Worm (Caenorhabditis elegans): ENCODE results near the gene rol-3.

The rol-3 gene

DNA sequence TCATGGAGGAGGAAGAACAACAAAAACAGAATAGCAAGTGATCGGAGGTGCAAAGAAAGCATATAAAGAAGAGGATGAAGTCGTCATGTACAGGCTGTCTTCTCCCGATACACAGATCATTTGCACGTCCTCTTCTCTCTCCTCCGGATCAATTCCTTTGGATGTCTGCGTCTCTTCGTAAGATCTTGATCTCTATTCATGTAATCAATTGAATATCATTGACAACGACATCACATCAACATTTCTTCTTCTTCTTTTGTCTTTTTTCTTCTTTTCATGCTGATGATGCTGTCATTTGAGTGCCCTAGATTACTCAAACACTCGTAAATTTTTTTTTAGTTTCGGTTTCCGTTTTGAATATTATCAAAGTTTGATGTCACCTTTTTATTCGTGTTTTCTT is at the start of gene rol-3:
Gene rol-3 (minus strand): TSS at position 120 of the 400 bp plus-strand sequence.
- TF ChIP-seq nhr-20 (tag; optimal IDR thresholded peaks at IDR 0.05) (peak; percentile 16), elt-2 (tag; optimal IDR thresholded peaks at IDR 0.05) (no peak), nhr-71 (tag; optimal IDR thresholded peaks at IDR 0.05) (peak; percentile 18), mep-1 (tag; optimal IDR thresholded peaks at IDR 0.05) (peak; percentile 9), xbp-1 (tag; optimal IDR thresholded peaks at IDR 0.05) (no peak), nhr-12 (tag; optimal IDR thresholded peaks at IDR 0.05) (no peak), zip-4 (GFP tag; optimal IDR thresholded peaks at IDR 0.05) (no peak), ceh-82 (tag; optimal IDR thresholded peaks at IDR 0.05) (no peak), swsn-7 (tag; optimal IDR thresholded peaks at IDR 0.05) (no peak), fos-1 (tag; optimal IDR thresholded peaks at IDR 0.05) (no peak), elt-3 (tag; optimal IDR thresholded peaks at IDR 0.05) (peak in 4 of 6 experiments; percentile 15 to 63 (median 26)), jun-1 (tag; optimal IDR thresholded peaks at IDR 0.05) (no peak), irx-1 (tag; optimal IDR thresholded peaks at IDR 0.05) (no peak), dpl-1 (GFP tag; optimal IDR thresholded peaks at IDR 0.05) (no peak), C04F5.9 (tag; optimal IDR thresholded peaks at IDR 0.05) (no peak), grh-1 (GFP tag; IDR thresholded peaks at IDR 0.05) (no peak), nhr-237 (tag; optimal IDR thresholded peaks at IDR 0.05) (no peak), lin-35 (GFP tag; optimal IDR thresholded peaks at IDR 0.05) (peak in 1 of 2 experiments; percentile 23), unc-62 (GFP tag; optimal IDR thresholded peaks at IDR 0.05) (no peak), rnt-1 (tag; optimal IDR thresholded peaks at IDR 0.05) (no peak), hpl-2 (GFP tag; optimal IDR thresholded peaks at IDR 0.05) (no peak), C16A3.4 (tag; optimal IDR thresholded peaks at IDR 0.05) (no peak), mab-9 (GFP tag; IDR thresholded peaks at IDR 0.05) (no peak), zag-1 (tag; optimal IDR thresholded peaks at IDR 0.05) (no peak), blmp-1 (tag; optimal IDR thresholded peaks at IDR 0.05) (peak; percentile 42), nhr-28 (tag; optimal IDR thresholded peaks at IDR 0.05) (no peak), nhr-11 (tag; optimal IDR thresholded peaks at IDR 0.05) (no peak), snu-23 (GFP tag; optimal IDR thresholded peaks at IDR 0.05) (peak; percentile 44), nhr-85 (tag) (peak; percentile 63), efl-1 (optimal IDR thresholded peaks at IDR 0.05) (no peak), efl-1 (GFP tag; optimal IDR thresholded peaks at IDR 0.05 in 1 of 2) (peak in 1 of 2 experiments; percentile 80)

DNA sequence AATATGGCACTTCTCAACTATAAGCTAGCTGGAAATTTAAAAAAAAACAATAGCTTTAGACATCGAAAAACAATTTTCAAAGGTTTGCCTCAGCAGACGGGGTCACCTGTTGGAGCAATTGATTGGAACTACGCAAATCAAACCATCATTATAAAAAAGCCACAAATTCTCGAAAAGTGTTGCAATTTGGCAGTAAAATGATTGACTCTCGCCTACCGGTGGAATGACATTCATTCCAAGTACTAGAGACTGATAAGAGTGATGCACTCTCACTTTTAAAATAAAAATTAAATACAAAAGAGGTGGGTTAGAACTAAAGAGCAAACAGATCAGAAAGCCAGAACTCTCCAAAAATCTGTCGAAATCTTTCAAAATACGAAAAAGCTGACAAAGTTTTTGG is 47.2 kb upstream of the rol-3 start:
- TF ChIP-seq C34B4.2 (tag; optimal IDR thresholded peaks at IDR 0.05) (no peak), fkh-4 (tag; optimal IDR thresholded peaks at IDR 0.05; ENCODE audit: borderline replicate concordance) (no peak), hlh-4 (tag; optimal IDR thresholded peaks at IDR 0.05) (no peak), nhr-85 (tag) (no peak), snpc-4 (tag; optimal IDR thresholded peaks at IDR 0.05) (no peak), ets-5 (GFP tag; IDR thresholded peaks at IDR 0.05) (no peak), F16B12.6 (tag; optimal IDR thresholded peaks at IDR 0.05) (no peak), unc-98 (GFP tag; IDR thresholded peaks at IDR 0.05) (no peak), alr-1 (tag; optimal IDR thresholded peaks at IDR 0.05; ENCODE audit: borderline replicate concordance) (no peak), ceh-8 (GFP tag; optimal IDR thresholded peaks at IDR 0.05) (no peak), nhr-47 (tag; optimal IDR thresholded peaks at IDR 0.05) (no peak), nhr-11 (tag; optimal IDR thresholded peaks at IDR 0.05) (no peak), unc-62 (GFP tag; optimal IDR thresholded peaks at IDR 0.05) (no peak), efl-3 (GFP tag; optimal IDR thresholded peaks at IDR 0.05) (no peak), Y116A8C.19 (tag; optimal IDR thresholded peaks at IDR 0.05; ENCODE audit: borderline replicate concordance) (no peak), ceh-82 (tag; optimal IDR thresholded peaks at IDR 0.05) (no peak), ceh-63 (GFP tag; optimal IDR thresholded peaks at IDR 0.05) (no peak)
